Worm (Caenorhabditis elegans) whole organism, early embryonic: ENCODE data around the gene C25F9.11.

Source experiments
- F13C5.2 ChIP-seq: sonication (generic microtip); optimal IDR thresholded peaks from 2 replicates; lab custom pipeline; 2017; ENCODE audit warnings: mild to moderate bottlenecking, missing genetic modification characterization, inconsistent platforms, missing compliant biosample characterization
- ama-1 ChIP-seq: fragments of 150-350 bp; optimal IDR thresholded peaks from 2 replicates; lab custom pipeline; 2014
- ets-7 ChIP-seq: sonication (generic microtip); optimal IDR thresholded peaks from 2 replicates; lab custom pipeline; 2016; ENCODE audit warnings: missing genotype, missing genetic modification characterization, missing compliant biosample characterization
- flt-1 ChIP-seq: fragments of 200-800 bp; sonication (Bioruptor generic); IDR thresholded peaks from 2 replicates; pipeline ENCODE4 v1.3.6; 2022; ENCODE audit warnings: missing genetic modification characterization, missing compliant biosample characterization
- scrt-1 ChIP-seq: fragments of 200-800 bp; sonication (Bioruptor generic); IDR thresholded peaks from 2 replicates; pipeline ENCODE4 v1.3.6; 2022; ENCODE audit warnings: missing genetic modification characterization, missing compliant biosample characterization
- tbx-11 ChIP-seq: fragments of 200-800 bp; sonication (Bioruptor generic); IDR thresholded peaks from 2 replicates; pipeline ENCODE4 v1.3.6; 2022; ENCODE audit warnings: missing genetic modification characterization, missing compliant biosample characterization
- tra-4 ChIP-seq: sonication (generic microtip); optimal IDR thresholded peaks from 2 replicates; lab custom pipeline; 2017; ENCODE audit warnings: missing genetic modification characterization, missing compliant biosample characterization

ce11 chrV:19428936-19429335, 3.9 kb downstream of the C25F9.11 start:
- TF ChIP-seq scrt-1 (GFP tag; lab: Robert Waterston, UW), result no peak
- no peak for TF ChIP-seq F13C5.2 (tag; lab: Kevin White, UChicago)
- no peak for TF ChIP-seq ets-7
- TF ChIP-seq ama-1, result no peak
- no peak for TF ChIP-seq flt-1 (GFP tag; lab: Robert Waterston, UW)
- TF ChIP-seq tra-4 (tag; lab: Kevin White, UChicago), result no peak
- TF ChIP-seq tbx-11 (GFP tag; lab: Robert Waterston, UW), result no peak
